Worm (Caenorhabditis elegans) whole organism, L3 larva: ENCODE results near the gene fce-2.

ENCODE experiments used
- ZK546.5 ChIP-seq: sonication (generic microtip); optimal IDR thresholded peaks from 2 replicates; lab custom pipeline; 2017; ENCODE audit warnings: missing biosample characterization, missing genetic modification characterization
- aly-2 ChIP-seq: fragments of 150-350 bp; optimal IDR thresholded peaks from 2 replicates; lab custom pipeline; 2014; ENCODE audit warnings: missing biosample characterization, missing genetic modification characterization
- ama-1 ChIP-seq: fragments of 150-350 bp; optimal IDR thresholded peaks from 2 replicates; lab custom pipeline; 2018
- ceh-16 ChIP-seq: sonication (generic microtip); optimal IDR thresholded peaks from 2 replicates; lab custom pipeline; 2017; ENCODE audit warnings: missing biosample characterization, missing genetic modification characterization
- ceh-28 ChIP-seq: fragments of 150-350 bp; optimal IDR thresholded peaks from 2 replicates; lab custom pipeline; 2014; ENCODE audit warnings: missing biosample characterization, missing genetic modification reagents, missing genetic modification characterization
- ceh-82 ChIP-seq: fragments of 150-350 bp; optimal IDR thresholded peaks from 2 replicates; lab custom pipeline; 2014; ENCODE audit warnings: missing biosample characterization, missing genetic modification characterization
- ceh-9 ChIP-seq: sonication (generic microtip); optimal IDR thresholded peaks from 2 replicates; lab custom pipeline; 2018; ENCODE audit warnings: missing biosample characterization, missing genetic modification characterization
- daf-12 ChIP-seq: fragments of 150-350 bp; optimal IDR thresholded peaks from 2 replicates; lab custom pipeline; 2014; ENCODE audit warnings: missing biosample characterization, missing genetic modification reagents, missing genetic modification characterization
- elt-1 ChIP-seq: fragments of 150-350 bp; optimal IDR thresholded peaks from 2 replicates; lab custom pipeline; 2014; ENCODE audit warnings: missing biosample characterization, missing genetic modification characterization
- elt-2 ChIP-seq: sonication (generic microtip); optimal IDR thresholded peaks from 2 replicates; lab custom pipeline; 2016; ENCODE audit warnings: missing genetic modification reagents, mild to moderate bottlenecking, missing genetic modification characterization, missing compliant biosample characterization
- elt-3 ChIP-seq, 3 experiments: fragments of 150-350 bp in 1 of 3; sonication (generic microtip) in 2 of 3; optimal IDR thresholded peaks; 2 replicates in 2 of 3; 4 replicates in 1 of 3; lab custom pipeline; 2014 to 2017; ENCODE audit warnings: missing biosample characterization in 3 of 3, missing genetic modification characterization in 3 of 3
- fkh-10 ChIP-seq: sonication (generic microtip); optimal IDR thresholded peaks from 2 replicates; lab custom pipeline; 2017; ENCODE audit warnings: missing biosample characterization, missing genetic modification reagents, missing genetic modification characterization
- hmg-11 ChIP-seq: sonication (generic microtip); optimal IDR thresholded peaks from 2 replicates; lab custom pipeline; 2016; ENCODE audit warnings: missing genetic modification characterization, missing compliant biosample characterization
- lin-15B ChIP-seq: fragments of 150-350 bp; optimal IDR thresholded peaks from 2 replicates; lab custom pipeline; 2014; ENCODE audit warnings: missing biosample characterization, missing genetic modification characterization
- lin-39 ChIP-seq: fragments of 150-350 bp; optimal IDR thresholded peaks from 2 replicates; lab custom pipeline; 2018; ENCODE audit warnings: missing biosample characterization, missing genetic modification reagents, missing genetic modification characterization
- lsy-12 ChIP-seq: sonication (generic microtip); optimal IDR thresholded peaks from 2 replicates; lab custom pipeline; 2016; ENCODE audit warnings: mild to moderate bottlenecking, missing genetic modification characterization, missing compliant biosample characterization
- mdl-1 ChIP-seq: fragments of 150-350 bp; optimal IDR thresholded peaks from 2 replicates; lab custom pipeline; 2014; ENCODE audit warnings: missing biosample characterization, missing genetic modification characterization
- nhr-11 ChIP-seq: fragments of 150-350 bp; optimal IDR thresholded peaks from 2 replicates; lab custom pipeline; 2014; ENCODE audit warnings: missing biosample characterization, missing genetic modification characterization
- nhr-12 ChIP-seq: fragments of 150-350 bp; optimal IDR thresholded peaks from 2 replicates; lab custom pipeline; 2014; ENCODE audit warnings: missing biosample characterization, missing genetic modification characterization
- nhr-23 ChIP-seq: fragments of 150-350 bp; optimal IDR thresholded peaks from 2 replicates; lab custom pipeline; 2014; ENCODE audit warnings: missing biosample characterization, missing genetic modification reagents, missing genetic modification characterization
- nhr-237 ChIP-seq: fragments of 150-350 bp; optimal IDR thresholded peaks from 2 replicates; lab custom pipeline; 2014; ENCODE audit warnings: missing biosample characterization, missing genetic modification characterization
- nhr-25 ChIP-seq: sonication (generic microtip); optimal IDR thresholded peaks from 2 replicates; lab custom pipeline; 2017; ENCODE audit warnings: missing biosample characterization, missing genetic modification characterization
- nhr-28 ChIP-seq: fragments of 150-350 bp; optimal IDR thresholded peaks from 2 replicates; lab custom pipeline; 2014; ENCODE audit warnings: missing biosample characterization, missing genetic modification characterization
- nhr-67 ChIP-seq: fragments of 150-350 bp; optimal IDR thresholded peaks from 2 replicates; lab custom pipeline; 2014; ENCODE audit warnings: missing biosample characterization, missing genetic modification characterization
- nhr-76 ChIP-seq: fragments of 150-350 bp; sonication (generic microtip); optimal IDR thresholded peaks from 5 replicates; lab custom pipeline; 2014; ENCODE audit warnings: missing biosample characterization, missing genetic modification characterization
- nhr-77 ChIP-seq: fragments of 150-350 bp; optimal IDR thresholded peaks from 2 replicates; lab custom pipeline; 2014; ENCODE audit warnings: missing biosample characterization, missing genetic modification characterization
- pha-4 ChIP-seq: fragments of 150-350 bp; optimal IDR thresholded peaks from 2 replicates; lab custom pipeline; 2014; ENCODE audit warnings: missing biosample characterization, missing genetic modification reagents, missing genetic modification characterization
- pqm-1 ChIP-seq: fragments of 150-350 bp; optimal IDR thresholded peaks from 2 replicates; lab custom pipeline; 2017; ENCODE audit warnings: missing biosample characterization, missing genetic modification characterization, inconsistent platforms
- skn-1 ChIP-seq: fragments of 150-350 bp; optimal IDR thresholded peaks from 2 replicates; lab custom pipeline; 2014; ENCODE audit warnings: missing biosample characterization, missing genetic modification characterization
- tbx-2 ChIP-seq: sonication (generic microtip); optimal IDR thresholded peaks from 2 replicates; lab custom pipeline; 2016; ENCODE audit warnings: mild to moderate bottlenecking, missing genetic modification characterization, missing compliant biosample characterization
- unc-39 ChIP-seq: sonication (generic microtip); optimal IDR thresholded peaks from 4 replicates; lab custom pipeline; 2017; ENCODE audit warnings: missing biosample characterization, missing genetic modification characterization
- unc-62 ChIP-seq: fragments of 150-350 bp; sonication (generic microtip); optimal IDR thresholded peaks from 4 replicates; lab custom pipeline; 2014; ENCODE audit warnings: missing biosample characterization, missing genetic modification reagents, missing genetic modification characterization
- zag-1 ChIP-seq: fragments of 150-350 bp; optimal IDR thresholded peaks from 2 replicates; lab custom pipeline; 2014; ENCODE audit warnings: missing biosample characterization, missing genetic modification characterization
- ztf-11 ChIP-seq: fragments of 150-350 bp; optimal IDR thresholded peaks from 2 replicates; lab custom pipeline; 2014; ENCODE audit warnings: missing biosample characterization, missing genetic modification characterization
- ztf-4 ChIP-seq: fragments of 150-350 bp; optimal IDR thresholded peaks from 2 replicates; lab custom pipeline; 2014; ENCODE audit warnings: missing biosample characterization, missing genetic modification characterization

The fce-2 gene

ce11 chrV:20418768-20419167, 6.3 kb upstream of the fce-2 start (continued):
- TF ChIP-seq fkh-10 (no peak), ceh-28 (tag; lab: Kevin White, UChicago) (peak; percentile 23), ama-1 (lab: Kevin White, UChicago) (peak; percentile 48), zag-1 (no peak), nhr-28 (no peak), mdl-1 (tag; lab: Kevin White, UChicago) (peak; percentile 42)
- TF ChIP-seq, all 47 proteins: peak for 15

DNA sequence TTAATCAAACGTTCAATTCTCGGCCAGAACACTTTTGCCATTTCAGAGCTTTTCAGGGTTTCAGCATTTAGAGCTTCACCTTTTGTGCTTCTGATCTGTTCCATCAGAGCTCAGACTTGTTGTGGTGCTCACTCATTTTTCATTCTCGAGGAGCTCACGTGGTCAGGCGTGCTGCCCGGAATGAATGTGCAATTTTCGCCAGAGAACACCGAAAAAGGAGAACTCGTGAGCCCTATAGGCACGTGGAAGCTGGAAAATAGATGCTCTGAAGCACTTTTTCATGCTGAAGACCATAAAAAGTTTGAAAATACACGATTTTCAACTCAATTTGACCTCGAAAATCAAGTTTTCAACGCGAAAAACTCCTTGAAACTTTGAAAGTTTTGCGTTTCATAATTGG, 5.5 kb upstream of the fce-2 start:
- TF ChIP-seq nhr-25 (peak; percentile 3), ZK546.5 (tag; lab: Kevin White, UChicago) (no peak), ama-1 (lab: Kevin White, UChicago) (peak; percentile 47), unc-39 (tag; lab: Kevin White, UChicago) (no peak)

DNA sequence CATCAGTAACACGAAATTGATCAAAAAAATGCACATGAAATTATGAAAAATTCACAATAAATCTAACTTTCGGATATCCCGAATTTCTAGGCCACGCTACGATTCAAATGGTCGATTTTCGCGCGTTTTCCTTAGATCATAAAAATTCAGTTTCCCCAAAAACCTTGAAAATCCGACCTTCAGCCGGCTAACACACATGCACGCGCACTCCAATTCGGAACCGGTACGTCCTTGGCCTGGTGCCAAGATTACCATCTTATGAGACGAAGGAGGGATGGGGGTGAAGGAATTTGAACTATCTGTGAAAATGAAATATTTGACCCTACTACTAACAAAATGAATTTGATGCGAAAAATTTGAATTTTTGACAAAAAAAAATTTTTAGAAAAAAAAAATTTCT, 2.4 kb upstream of the fce-2 start:
- TF ChIP-seq unc-39 (tag; lab: Kevin White, UChicago) (no peak), ztf-11 (tag; lab: Kevin White, UChicago) (no peak), nhr-237 (tag; lab: Kevin White, UChicago) (no peak), nhr-76 (tag; lab: Kevin White, UChicago) (no peak), tbx-2 (no peak), elt-1 (tag; lab: Kevin White, UChicago) (peak; percentile 1), lsy-12 (tag; lab: Kevin White, UChicago) (no peak), ceh-16 (tag; lab: Kevin White, UChicago) (no peak), pqm-1 (tag; lab: Kevin White, UChicago) (no peak), nhr-28 (no peak), nhr-23 (tag; lab: Kevin White, UChicago) (peak; percentile 60), nhr-12 (no peak), nhr-77 (tag; lab: Kevin White, UChicago) (no peak), ama-1 (lab: Kevin White, UChicago) (no peak), nhr-11 (tag; lab: Kevin White, UChicago) (no peak), ceh-9 (tag; lab: Kevin White, UChicago) (no peak), fkh-10 (no peak), ceh-28 (tag; lab: Kevin White, UChicago) (no peak), nhr-25 (peak; percentile 92), elt-2 (tag; lab: Kevin White, UChicago) (no peak), daf-12 (tag; lab: Kevin White, UChicago) (no peak), ztf-4 (tag; lab: Kevin White, UChicago) (no peak), nhr-67 (tag; lab: Kevin White, UChicago) (no peak), unc-62 (no peak), lin-39 (tag; lab: Kevin White, UChicago) (no peak), pha-4 (no peak)

DNA sequence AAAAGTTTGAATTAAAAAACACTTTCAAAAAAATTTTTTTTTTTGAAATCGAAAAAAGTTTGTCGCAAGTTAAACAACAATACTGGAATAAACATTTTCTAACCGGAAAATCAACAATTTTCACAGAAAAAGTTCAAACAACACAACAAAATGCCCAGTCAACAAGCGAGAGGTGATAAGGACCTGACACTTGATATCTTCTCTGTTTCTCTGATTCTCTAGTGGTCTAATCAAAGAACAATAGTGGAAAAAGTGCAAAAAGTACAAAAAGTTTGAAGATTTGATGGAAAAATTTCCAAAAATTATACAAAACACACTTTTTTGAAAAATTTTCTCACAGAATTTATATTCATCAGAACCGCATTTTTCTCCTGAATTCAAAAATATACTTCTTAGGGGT, 1.7 kb upstream of the fce-2 start:
- TF ChIP-seq skn-1 (no peak), elt-2 (tag; lab: Kevin White, UChicago) (peak; percentile 51), nhr-237 (tag; lab: Kevin White, UChicago) (no peak), mdl-1 (tag; lab: Kevin White, UChicago) (no peak), ceh-82 (tag; lab: Kevin White, UChicago) (no peak), pqm-1 (tag; lab: Kevin White, UChicago) (peak; percentile 38), pha-4 (peak; percentile 40), elt-3 (tag; optimal IDR thresholded peaks at IDR 0.05; lab: Kevin White, UChicago) (no peak), lin-15B (tag; lab: Kevin White, UChicago) (no peak), aly-2 (no peak), nhr-12 (no peak), nhr-76 (tag; lab: Kevin White, UChicago) (peak; percentile 24), hmg-11 (no peak), ceh-16 (tag; lab: Kevin White, UChicago) (no peak), ceh-28 (tag; lab: Kevin White, UChicago) (no peak), nhr-25 (no peak), ZK546.5 (tag; lab: Kevin White, UChicago) (no peak), nhr-28 (no peak), lin-39 (tag; lab: Kevin White, UChicago) (no peak), zag-1 (no peak)
